Worm (Caenorhabditis elegans) whole organism, young adult: ENCODE data around the gene dmsr-14.

Experiments used
- F22D6.2 ChIP-seq: sonication (generic microtip); optimal IDR thresholded peaks from 2 replicates; lab custom pipeline; 2016; ENCODE audit warnings: mild to moderate bottlenecking, missing genetic modification characterization, missing compliant biosample characterization
- F57C9.4 ChIP-seq: sonication (generic microtip); optimal IDR thresholded peaks from 2 replicates; lab custom pipeline; 2017; ENCODE audit warnings: mild to moderate bottlenecking, missing genetic modification characterization, missing compliant biosample characterization
- efl-1 ChIP-seq: fragments of 150-350 bp; optimal IDR thresholded peaks from 2 replicates; lab custom pipeline; 2014; ENCODE audit warnings: missing biosample characterization, missing genetic modification reagents, missing genetic modification characterization
- hrde-1 ChIP-seq: sonication (generic microtip); optimal IDR thresholded peaks from 2 replicates; lab custom pipeline; 2016; ENCODE audit warnings: missing genetic modification characterization, mild to moderate bottlenecking, missing compliant biosample characterization, moderate library complexity, missing genotype, missing genetic modification reagents, borderline replicate concordance
- snpc-1.1 ChIP-seq: sonication (generic microtip); optimal IDR thresholded peaks from 2 replicates; lab custom pipeline; 2017; ENCODE audit warnings: missing genetic modification characterization, mild to moderate bottlenecking, missing compliant biosample characterization, antibody characterized with exemption, moderate library complexity, missing genotype, missing genetic modification reagents; ENCODE audit not compliant: insufficient read depth
- unc-62 ChIP-seq: fragments of 150-350 bp; optimal IDR thresholded peaks from 2 replicates; lab custom pipeline; 2014; ENCODE audit warnings: missing biosample characterization, missing genetic modification reagents, missing genetic modification characterization

ce11 chrV:6813862-6814261 is 3.2 kb downstream of the dmsr-14 start:
- TF ChIP-seq F57C9.4 (tag; lab: Kevin White, UChicago) (no peak), F22D6.2 (tag; lab: Kevin White, UChicago) (no peak), unc-62 (GFP tag; lab: Kevin White, UChicago) (no peak), snpc-1.1 (no peak), hrde-1 (tag; lab: Kevin White, UChicago) (no peak), efl-1 (GFP tag; lab: Kevin White, UChicago) (no peak)
